Fruit fly (Drosophila melanogaster) whole organism, embryonic: ENCODE results near the gene CG1307.

Experiments
- Atf-2 ChIP-seq: fragments of 200-800 bp; sonication (Bioruptor generic); optimal IDR thresholded peaks from 2 replicates; lab custom pipeline; 2016; ENCODE audit warnings: missing biosample characterization, missing genetic modification characterization
- CG11560 ChIP-seq: fragments of 200-800 bp; sonication (Bioruptor generic); IDR thresholded peaks from 3 replicates; pipeline ENCODE4 v1.3.6; 2022; ENCODE audit warnings: missing biosample characterization, missing genetic modification characterization
- CG11696 ChIP-seq: fragments of 200-800 bp; sonication (Bioruptor generic); IDR thresholded peaks from 2 replicates; pipeline ENCODE4 v1.3.6; 2022; ENCODE audit warnings: missing biosample characterization, missing genetic modification characterization
- CG13123 ChIP-seq: fragments of 200-800 bp; sonication (Bioruptor generic); optimal IDR thresholded peaks from 2 replicates; lab custom pipeline; 2016; ENCODE audit warnings: missing biosample characterization, missing genetic modification characterization
- CG14050 ChIP-seq: fragments of 200-800 bp; sonication (Bioruptor generic); IDR thresholded peaks from 3 replicates; pipeline ENCODE4 v1.3.6; 2022; ENCODE audit warnings: missing biosample characterization, missing genetic modification characterization
- CG15479 ChIP-seq: fragments of 200-800 bp; sonication (Bioruptor generic); optimal IDR thresholded peaks from 3 replicates; lab custom pipeline; 2019; ENCODE audit warnings: missing biosample characterization, mild to moderate bottlenecking, missing genetic modification characterization, moderate library complexity
- CG17802 ChIP-seq: fragments of 200-800 bp; sonication (Bioruptor generic); optimal IDR thresholded peaks from 2 replicates; lab custom pipeline; 2018; ENCODE audit warnings: missing biosample characterization, mild to moderate bottlenecking, missing genetic modification characterization, moderate library complexity
- CG18262 ChIP-seq: fragments of 200-800 bp; optimal IDR thresholded peaks from 3 replicates; lab custom pipeline; 2019; ENCODE audit warnings: missing biosample characterization, mild to moderate bottlenecking, missing genetic modification characterization, moderate library complexity
- CG2712 ChIP-seq: fragments of 200-800 bp; optimal IDR thresholded peaks from 3 replicates; lab custom pipeline; 2019; ENCODE audit warnings: missing biosample characterization, mild to moderate bottlenecking, missing genetic modification characterization, moderate library complexity
- CG2875 ChIP-seq: fragments of 200-800 bp; sonication (Bioruptor generic); optimal IDR thresholded peaks from 2 replicates; lab custom pipeline; 2017; ENCODE audit warnings: missing biosample characterization, mild to moderate bottlenecking, missing genetic modification characterization, missing genetic modification reagents
- CG31224 ChIP-seq: fragments of 200-800 bp; sonication (Bioruptor generic); IDR thresholded peaks from 2 replicates; pipeline ENCODE4 v1.3.6; 2022; ENCODE audit warnings: missing biosample characterization, missing genetic modification characterization
- CG31441 ChIP-seq: fragments of 200-800 bp; sonication (Bioruptor generic); IDR thresholded peaks from 2 replicates; pipeline ENCODE4 v1.3.6; 2022; ENCODE audit warnings: missing biosample characterization, missing genetic modification characterization
- CG42726 ChIP-seq: fragments of 200-800 bp; sonication (Bioruptor generic); IDR thresholded peaks from 2 replicates; pipeline ENCODE4 v1.3.6; 2022; ENCODE audit warnings: missing biosample characterization, missing genetic modification characterization; ENCODE audit not compliant: partially characterized antibody
- CG43689 ChIP-seq: fragments of 200-800 bp; sonication (Bioruptor generic); IDR thresholded peaks from 2 replicates; pipeline ENCODE4 v1.3.6; 2022; ENCODE audit warnings: missing biosample characterization, missing genetic modification characterization
- CG4424 ChIP-seq: fragments of 200-800 bp; sonication (Bioruptor generic); optimal IDR thresholded peaks from 3 replicates; lab custom pipeline; 2016; ENCODE audit warnings: missing biosample characterization, missing genetic modification characterization
- CG4820 ChIP-seq: fragments of 200-800 bp; sonication (Bioruptor generic); optimal IDR thresholded peaks from 3 replicates; lab custom pipeline; 2016; ENCODE audit warnings: missing biosample characterization, missing genetic modification characterization
- CG7556 ChIP-seq: fragments of 200-800 bp; sonication (Bioruptor generic); optimal IDR thresholded peaks from 2 replicates; lab custom pipeline; 2017; ENCODE audit warnings: missing biosample characterization, mild to moderate bottlenecking, missing genetic modification characterization
- CG7786 ChIP-seq: fragments of 200-800 bp; sonication (Bioruptor generic); optimal IDR thresholded peaks from 2 replicates; lab custom pipeline; 2016; ENCODE audit warnings: missing biosample characterization, missing genetic modification characterization
- CG7928 ChIP-seq: fragments of 200-800 bp; sonication (Bioruptor generic); optimal IDR thresholded peaks from 2 replicates; lab custom pipeline; 2017; ENCODE audit warnings: missing biosample characterization, mild to moderate bottlenecking, missing genetic modification characterization
- CG8924 ChIP-seq: fragments of 200-800 bp; optimal IDR thresholded peaks from 3 replicates; lab custom pipeline; 2019; ENCODE audit warnings: missing biosample characterization, mild to moderate bottlenecking, missing genetic modification characterization, moderate library complexity
- Dref ChIP-seq: fragments of 200-800 bp; sonication (Bioruptor generic); IDR thresholded peaks from 2 replicates; pipeline ENCODE4 v1.3.6; 2022; ENCODE audit warnings: missing biosample characterization, missing genetic modification characterization
- Elba2 ChIP-seq: fragments of 200-800 bp; sonication (Bioruptor generic); optimal IDR thresholded peaks from 3 replicates; lab custom pipeline; 2016; ENCODE audit warnings: missing biosample characterization, missing genetic modification characterization
- HLH54F ChIP-seq: fragments of 200-800 bp; sonication (Bioruptor generic); optimal IDR thresholded peaks from 3 replicates; lab custom pipeline; 2016; ENCODE audit warnings: missing biosample characterization, missing genetic modification characterization
- Hr51 ChIP-seq, 2 experiments: fragments of 200-800 bp; sonication (Bioruptor generic); optimal IDR thresholded peaks; 2 replicates in 1 of 2; 3 replicates in 1 of 2; lab custom pipeline; 2016 to 2018; ENCODE audit warnings: missing biosample characterization in 2 of 2, missing genetic modification characterization in 2 of 2, mild to moderate bottlenecking in 1 of 2, moderate library complexity in 1 of 2
- Hr78 ChIP-seq, 2 experiments: fragments of 200-800 bp in 1 of 2; fragments of >200 bp in 1 of 2; sonication (Bioruptor generic) in 1 of 2; optimal IDR thresholded peaks; 2 replicates each; lab custom pipeline; 2017 to 2019; ENCODE audit warnings: missing biosample characterization in 2 of 2, missing genetic modification characterization in 2 of 2, mild to moderate bottlenecking in 1 of 2, moderate library complexity in 1 of 2
- MBD-R2 ChIP-seq: fragments of 200-800 bp; sonication (Bioruptor generic); IDR thresholded peaks from 2 replicates; pipeline ENCODE4 v1.3.6; 2022; ENCODE audit warnings: missing biosample characterization, missing genetic modification characterization
- Med ChIP-seq: fragments of 200-800 bp; sonication (Bioruptor generic); peaks from one replicate; lab custom pipeline; 2016; ENCODE audit warnings: missing biosample characterization, missing genetic modification characterization, mild to moderate bottlenecking, inconsistent platforms, moderate library complexity
- Nf-YA ChIP-seq: fragments of 200-800 bp; sonication (Bioruptor generic); IDR thresholded peaks from 2 replicates; pipeline ENCODE4 v1.3.6; 2022; ENCODE audit warnings: missing biosample characterization, missing genetic modification characterization
- Scr ChIP-seq: fragments of 200-800 bp; sonication (Bioruptor generic); IDR thresholded peaks from 2 replicates; pipeline ENCODE4 v1.3.6; 2022; ENCODE audit warnings: missing biosample characterization, missing genetic modification characterization; ENCODE audit not compliant: partially characterized antibody
- YL-1 ChIP-seq: fragments of 200-800 bp; sonication (Bioruptor generic); optimal IDR thresholded peaks from 3 replicates; lab custom pipeline; 2017; ENCODE audit warnings: missing biosample characterization, mild to moderate bottlenecking, missing genetic modification characterization
- az2 ChIP-seq: fragments of 200-800 bp; sonication (Bioruptor generic); optimal IDR thresholded peaks from 3 replicates; lab custom pipeline; 2016; ENCODE audit warnings: missing biosample characterization, missing genetic modification characterization
- bsh ChIP-seq, 2 experiments: fragments of 200-800 bp; sonication (Bioruptor generic); optimal IDR thresholded peaks; 2 replicates each; lab custom pipeline; 2017 to 2018; ENCODE audit warnings: mild to moderate bottlenecking in 2 of 2, missing biosample characterization in 2 of 2, missing genetic modification characterization in 2 of 2, moderate library complexity in 1 of 2
- cato ChIP-seq: fragments of 200-800 bp; sonication (Bioruptor generic); optimal IDR thresholded peaks from 2 replicates; lab custom pipeline; 2016; ENCODE audit warnings: missing biosample characterization, missing genetic modification characterization, borderline replicate concordance
- cg ChIP-seq: fragments of 200-800 bp; sonication (Bioruptor generic); optimal IDR thresholded peaks from 3 replicates; lab custom pipeline; 2019; ENCODE audit warnings: missing biosample characterization, mild to moderate bottlenecking, missing genetic modification characterization, moderate library complexity
- chif ChIP-seq, 2 experiments: fragments of 200-800 bp; sonication (Bioruptor generic); optimal IDR thresholded peaks; 3 replicates each; lab custom pipeline; 2016; ENCODE audit warnings: missing biosample characterization in 2 of 2, missing genetic modification characterization in 2 of 2
- dimm ChIP-seq: fragments of 200-800 bp; sonication (Bioruptor generic); IDR thresholded peaks from 2 replicates; pipeline ENCODE4 v1.3.6; 2022; ENCODE audit warnings: missing biosample characterization, missing genetic modification characterization
- fu2 ChIP-seq: fragments of 200-800 bp; sonication (Bioruptor generic); optimal IDR thresholded peaks from 2 replicates; lab custom pipeline; 2016; ENCODE audit warnings: missing biosample characterization, missing genetic modification characterization
- hb ChIP-seq: fragments of 200-800 bp; sonication (Bioruptor generic); IDR thresholded peaks from 3 replicates; pipeline ENCODE4 v1.3.6; 2022; ENCODE audit warnings: missing biosample characterization, missing genetic modification characterization; ENCODE audit not compliant: partially characterized antibody
- mam ChIP-seq: fragments of 200-800 bp; sonication (Bioruptor generic); optimal IDR thresholded peaks from 3 replicates; lab custom pipeline; 2016; ENCODE audit warnings: missing biosample characterization, missing genetic modification characterization
- nmo ChIP-seq: fragments of 200-800 bp; sonication (Bioruptor generic); optimal IDR thresholded peaks from 2 replicates; lab custom pipeline; 2018; ENCODE audit warnings: missing biosample characterization, mild to moderate bottlenecking, missing genetic modification characterization, moderate library complexity
- onecut ChIP-seq: fragments of 200-800 bp; sonication (Bioruptor generic); IDR thresholded peaks from 2 replicates; pipeline ENCODE4 v1.3.6; 2022; ENCODE audit warnings: missing biosample characterization, missing genetic modification characterization
- pfk ChIP-seq: fragments of 200-800 bp; sonication (Bioruptor generic); optimal IDR thresholded peaks from 2 replicates; lab custom pipeline; 2018; ENCODE audit warnings: missing biosample characterization, mild to moderate bottlenecking, missing genetic modification characterization, moderate library complexity
- pho ChIP-seq: fragments of 200-800 bp; sonication (Bioruptor generic); optimal IDR thresholded peaks from 2 replicates; lab custom pipeline; 2016; ENCODE audit warnings: missing biosample characterization, missing genetic modification characterization
- pum ChIP-seq: fragments of 200-800 bp; sonication (Bioruptor generic); optimal IDR thresholded peaks from 2 replicates; lab custom pipeline; 2016; ENCODE audit warnings: missing biosample characterization, missing genetic modification characterization
- schlank ChIP-seq: fragments of 200-800 bp; sonication (Bioruptor generic); optimal IDR thresholded peaks from 2 replicates; lab custom pipeline; 2018; ENCODE audit warnings: missing biosample characterization, mild to moderate bottlenecking, missing genetic modification characterization
- sna ChIP-seq: fragments of 200-800 bp; sonication (Bioruptor generic); IDR thresholded peaks from 2 replicates; pipeline ENCODE4 v1.3.6; 2022; ENCODE audit warnings: missing biosample characterization, missing genetic modification characterization; ENCODE audit not compliant: partially characterized antibody
- so ChIP-seq: fragments of 200-800 bp; sonication (Bioruptor generic); IDR thresholded peaks from 3 replicates; pipeline ENCODE4 v1.3.6; 2022; ENCODE audit warnings: missing biosample characterization, missing genetic modification characterization
- tna ChIP-seq: fragments of 200-800 bp; sonication (Bioruptor generic); IDR thresholded peaks from 2 replicates; pipeline ENCODE4 v1.3.6; 2022; ENCODE audit warnings: missing biosample characterization, missing genetic modification characterization; ENCODE audit not compliant: partially characterized antibody
- tup ChIP-seq: fragments of 200-800 bp; sonication (Bioruptor generic); optimal IDR thresholded peaks from 2 replicates; lab custom pipeline; 2016; ENCODE audit warnings: missing biosample characterization, mild to moderate bottlenecking, missing genetic modification characterization, moderate library complexity
- vnd ChIP-seq: fragments of 200-800 bp; sonication (Bioruptor generic); IDR thresholded peaks from 3 replicates; pipeline ENCODE4 v1.3.6; 2022; ENCODE audit warnings: missing biosample characterization, missing genetic modification characterization; ENCODE audit not compliant: partially characterized antibody
- zfh1 ChIP-seq: fragments of 200-800 bp; sonication (Bioruptor generic); IDR thresholded peaks from 3 replicates; pipeline ENCODE4 v1.3.6; 2022; ENCODE audit warnings: missing biosample characterization, missing genetic modification characterization

CG1307 gene

DNA sequence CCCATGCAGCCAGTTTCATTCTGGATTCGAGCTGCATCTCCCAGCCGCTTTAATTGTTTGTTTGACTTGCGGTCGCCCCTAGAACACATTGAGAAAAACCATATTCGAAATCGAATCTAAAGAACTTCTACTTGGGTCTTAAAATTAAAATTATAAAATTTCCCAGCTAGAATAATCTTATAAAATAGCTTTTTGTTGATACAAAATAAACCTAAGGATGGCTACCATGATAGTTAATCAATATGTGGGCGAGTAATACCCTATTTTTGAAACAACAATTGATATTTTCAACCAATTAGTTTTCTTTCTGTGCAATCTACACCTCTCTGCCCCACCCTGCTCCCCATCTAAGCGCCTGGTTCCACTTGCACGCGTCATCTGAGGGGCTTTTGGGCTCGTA lies 17.3 kb upstream of the CG1307 start:
- TF ChIP-seq CG31224 (GFP tag; lab: Robert Waterston, UW) (no peak), Atf-2 (no peak), bsh (GFP tag; optimal IDR thresholded peaks at IDR 0.05; lab: Kevin White, UChicago) (peak in 1 of 2 experiments; percentile 72), CG18262 (peak; percentile 65), CG42726 (no peak), HLH54F (no peak), CG8924 (no peak), Hr51 (GFP tag; optimal IDR thresholded peaks at IDR 0.05; lab: Kevin White, UChicago) (no peak), CG7928 (no peak), schlank (tag; lab: Kevin White, UChicago) (no peak), mam (GFP tag; lab: Kevin White, UChicago) (no peak), dimm (GFP tag; lab: Robert Waterston, UW) (no peak), Hr78 (GFP tag; optimal IDR thresholded peaks at IDR 0.05; lab: Kevin White, UChicago) (peak in 1 of 2 experiments; percentile 12), CG2712 (tag; lab: Kevin White, UChicago) (peak; percentile 67), CG11560 (no peak), CG7556 (no peak), CG2875 (GFP tag; lab: Kevin White, UChicago) (peak; percentile 41), Elba2 (GFP tag; lab: Kevin White, UChicago) (no peak), onecut (no peak), CG11696 (GFP tag; lab: Robert Waterston, UW) (no peak), so (GFP tag; lab: Robert Waterston, UW) (no peak), pho (GFP tag; lab: Kevin White, UChicago) (no peak), nmo (GFP tag; lab: Kevin White, UChicago) (peak; percentile 39), az2 (no peak), Scr (GFP tag; lab: Robert Waterston, UW) (no peak), YL-1 (GFP tag; lab: Kevin White, UChicago) (no peak), sna (GFP tag; lab: Robert Waterston, UW) (no peak), Med (GFP tag; lab: Kevin White, UChicago) (peak; percentile 51), tna (GFP tag; lab: Robert Waterston, UW) (no peak), CG4820 (GFP tag; lab: Kevin White, UChicago) (peak; percentile 31), CG17802 (tag; lab: Kevin White, UChicago) (no peak), CG43689 (GFP tag; lab: Robert Waterston, UW) (no peak), CG15479 (GFP tag; lab: Kevin White, UChicago) (no peak), zfh1 (0 out of 3 replicates have a peak, but pooled peaks have one; percentile 12), fu2 (GFP tag; lab: Kevin White, UChicago) (no peak), CG13123 (GFP tag; lab: Kevin White, UChicago) (no peak), pum (no peak), cato (GFP tag; lab: Kevin White, UChicago) (no peak), hb (GFP tag; lab: Robert Waterston, UW) (no peak), tup (GFP tag; lab: Kevin White, UChicago) (no peak), vnd (GFP tag; lab: Robert Waterston, UW) (no peak), MBD-R2 (GFP tag; lab: Robert Waterston, UW) (no peak), chif (GFP tag; optimal IDR thresholded peaks at IDR 0.05; lab: Kevin White, UChicago) (peak in 1 of 2 experiments; percentile 42), CG4424 (GFP tag; lab: Kevin White, UChicago) (peak; percentile 25), CG31441 (peak; percentile 31; the same call in 1 of the 2 replicates), CG14050 (GFP tag; lab: Robert Waterston, UW) (no peak), cg (no peak), pfk (no peak), CG7786 (no peak), Nf-YA (no peak), Dref (GFP tag; lab: Robert Waterston, UW) (no peak)
